Worm (Caenorhabditis elegans): ENCODE data around the gene zipt-7.1.

- TF ChIP-seq flt-1 (GFP tag; IDR thresholded peaks at IDR 0.05), result no peak
- TF ChIP-seq klf-2 (GFP tag; conservative IDR thresholded peaks at IDR 0.05), result no peak
Measured at ce11 chrIV:17262385-17262784, 25.6 kb downstream of the zipt-7.1 start, which contains the start of gene ZK550.6.
